Fruit fly (Drosophila melanogaster) Kc167 (cell line): ENCODE results near the gene CG9988.

ENCODE experiments used
- Myc ChIP-seq: fragments of >200 bp; optimal IDR thresholded peaks from 2 replicates; lab custom pipeline; 2017; ENCODE audit warnings: missing external identifiers
- Sin3A ChIP-seq: fragments of >200 bp; optimal IDR thresholded peaks from 2 replicates; lab custom pipeline; 2018; ENCODE audit warnings: missing external identifiers
- h ChIP-seq: fragments of >200 bp; optimal IDR thresholded peaks from 3 replicates; lab custom pipeline; 2018; ENCODE audit warnings: missing external identifiers
- insv ChIP-seq: fragments of >200 bp; optimal IDR thresholded peaks from 3 replicates; lab custom pipeline; 2018; ENCODE audit warnings: missing external identifiers
- psq ChIP-seq: fragments of >200 bp; optimal IDR thresholded peaks from 2 replicates; lab custom pipeline; 2017; ENCODE audit warnings: missing external identifiers
- ttk ChIP-seq: sonication (Bioruptor generic); optimal IDR thresholded peaks from 2 replicates; lab custom pipeline; 2017; ENCODE audit warnings: missing external identifiers

CG9988 gene

DNA sequence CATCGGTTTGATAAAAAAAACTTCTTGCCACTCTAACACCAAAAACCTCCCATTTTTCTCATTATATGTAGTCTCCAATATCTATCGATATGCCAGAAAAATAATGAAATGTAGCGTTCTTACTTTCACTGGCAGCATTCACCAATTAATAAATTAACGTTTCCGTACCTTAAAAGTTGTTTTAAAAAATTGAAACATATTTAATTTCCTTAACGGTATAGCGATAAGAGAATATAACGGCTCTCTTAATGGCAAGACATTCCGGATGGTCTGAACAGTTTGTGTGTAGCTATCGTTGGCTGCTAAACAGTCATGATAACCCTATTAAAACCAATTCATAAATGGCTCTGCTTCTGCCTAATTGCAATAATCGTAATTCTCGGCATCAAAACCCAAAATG lies at the start of gene CG9988:
CG9988 (plus strand) TSS at position 301 of the 400 bp plus-strand sequence.
- TF ChIP-seq insv (lab: Kevin White, UChicago) (no peak), Myc (lab: Kevin White, UChicago) (no peak), Sin3A (lab: Kevin White, UChicago) (no peak), ttk (lab: Kevin White, UChicago) (no peak), psq (lab: Kevin White, UChicago) (no peak), h (no peak)

DNA sequence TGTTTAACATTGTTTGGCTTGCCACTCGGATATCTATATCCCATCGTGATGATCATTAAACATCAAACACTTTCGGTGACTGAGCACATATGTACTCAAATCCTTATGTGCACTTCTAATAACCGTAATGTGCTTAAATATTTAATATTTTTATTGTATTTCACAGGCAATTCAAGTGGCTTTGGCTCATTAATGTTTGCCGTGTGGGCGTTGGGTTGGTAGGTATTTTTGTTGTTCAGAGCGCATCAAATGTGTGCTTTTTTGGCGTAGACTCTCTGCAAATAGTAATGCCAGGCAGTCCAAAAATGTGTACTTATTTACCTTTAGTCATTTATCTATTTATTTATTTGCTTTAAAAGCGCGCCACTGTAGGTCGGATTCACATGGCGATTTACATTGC lies 49.3 kb upstream of the CG9988 start:
- no peak for TF ChIP-seq Myc (lab: Kevin White, UChicago)
- no peak for TF ChIP-seq insv (lab: Kevin White, UChicago)
- TF ChIP-seq psq (lab: Kevin White, UChicago): no peak
- no peak for TF ChIP-seq ttk (lab: Kevin White, UChicago)
- TF ChIP-seq Sin3A (lab: Kevin White, UChicago): no peak
- TF ChIP-seq h: no peak

DNA sequence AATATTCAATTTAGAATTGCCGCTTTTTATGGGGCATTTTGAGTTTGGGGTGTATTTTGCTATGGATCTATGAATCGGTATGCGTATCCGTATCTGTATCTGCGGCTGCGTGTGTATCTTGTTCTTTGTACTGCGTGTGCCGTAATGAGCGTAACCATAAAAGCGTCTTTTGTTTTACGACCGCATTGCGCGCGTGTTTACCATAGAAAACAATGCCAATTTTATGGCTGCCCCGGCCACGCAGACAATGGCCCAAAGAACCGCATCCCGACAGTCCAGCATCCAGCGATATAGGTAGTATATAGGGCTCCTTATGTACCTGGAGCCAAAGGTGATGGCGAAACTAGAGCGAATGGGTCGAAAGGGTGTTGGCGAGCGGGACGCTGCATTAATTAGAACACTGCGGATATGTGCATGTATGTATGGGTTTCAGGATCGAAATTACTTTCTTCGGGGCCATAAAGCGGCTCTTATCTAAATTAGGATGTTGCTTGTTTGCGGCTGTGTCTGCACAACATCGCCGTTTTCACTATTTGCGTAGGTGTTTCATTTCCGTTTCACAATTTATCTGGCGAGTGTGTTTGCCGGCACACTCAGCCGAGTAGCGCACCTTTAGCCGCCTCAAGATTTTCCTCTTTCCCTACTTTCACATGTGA lies 47.7 kb upstream of the CG9988 start:
- TF ChIP-seq h (no peak), Sin3A (lab: Kevin White, UChicago) (no peak), psq (lab: Kevin White, UChicago) (no peak), insv (lab: Kevin White, UChicago) (no peak), Myc (lab: Kevin White, UChicago) (no peak), ttk (lab: Kevin White, UChicago) (no peak)

DNA sequence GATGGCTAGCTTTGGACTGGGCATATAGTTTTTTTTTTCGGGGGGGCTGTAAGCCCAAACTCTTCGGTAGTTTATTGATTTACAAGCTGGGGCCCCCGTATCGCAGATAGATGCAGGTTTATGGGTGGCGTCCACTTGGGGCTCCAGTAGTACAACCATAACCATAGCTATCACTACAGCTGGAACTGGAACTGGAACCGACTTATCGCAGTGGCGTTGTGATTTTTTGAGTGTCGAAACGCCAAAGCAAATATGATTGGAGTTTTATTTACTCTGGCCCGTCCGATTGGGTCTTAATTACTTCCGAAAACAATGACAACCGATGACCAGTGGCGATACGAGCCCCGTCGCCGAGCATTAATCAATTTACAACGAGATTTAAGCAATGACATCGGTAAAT lies 45.7 kb upstream of the CG9988 start:
- no peak for TF ChIP-seq psq (lab: Kevin White, UChicago)
- no peak for TF ChIP-seq h
- TF ChIP-seq insv (lab: Kevin White, UChicago): no peak
- no peak for TF ChIP-seq ttk (lab: Kevin White, UChicago)
- no peak for TF ChIP-seq Sin3A (lab: Kevin White, UChicago)
- no peak for TF ChIP-seq Myc (lab: Kevin White, UChicago)

DNA sequence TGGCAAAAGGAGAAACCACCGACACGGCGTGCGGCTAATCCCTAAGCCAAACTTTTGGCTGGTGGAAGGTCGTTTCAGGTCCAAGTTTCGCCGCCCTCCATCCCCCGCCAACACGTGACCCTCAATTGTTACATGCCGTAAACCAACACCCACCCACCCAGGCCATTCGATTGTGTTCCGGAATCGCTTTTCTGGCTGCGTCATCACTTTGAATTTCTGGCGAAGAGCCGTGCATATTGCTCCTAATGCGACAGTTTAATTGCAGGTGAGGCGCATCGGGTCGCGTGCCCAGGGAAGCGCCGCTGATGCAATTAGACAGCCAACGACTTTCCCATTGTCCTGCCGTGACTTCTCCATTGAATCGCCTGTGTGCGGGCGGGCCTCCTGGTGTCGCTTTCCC lies 41.3 kb upstream of the CG9988 start:
- TF ChIP-seq Myc (lab: Kevin White, UChicago) (no peak), ttk (lab: Kevin White, UChicago) (no peak), insv (lab: Kevin White, UChicago) (no peak), psq (lab: Kevin White, UChicago) (no peak)

DNA sequence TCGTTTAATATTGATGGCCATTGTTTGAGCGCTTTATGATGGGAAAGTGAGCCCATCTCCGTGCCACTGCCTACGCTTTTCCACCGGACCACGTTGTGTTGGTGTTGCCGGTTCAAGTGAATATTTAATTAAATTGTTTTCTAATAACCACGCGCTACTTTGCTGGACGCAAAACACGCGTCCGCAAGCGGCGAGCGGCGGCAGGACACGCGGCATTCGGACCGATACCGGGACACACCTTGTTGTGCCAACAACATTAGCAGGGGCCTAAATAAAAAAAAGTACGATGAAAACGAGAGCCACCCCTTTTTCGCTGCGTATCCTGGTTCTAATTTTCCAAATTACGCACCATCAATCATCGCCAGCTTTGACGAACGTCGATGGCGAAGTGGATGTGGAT lies 40.4 kb upstream of the CG9988 start:
- no peak for TF ChIP-seq insv (lab: Kevin White, UChicago)
- no peak for TF ChIP-seq Sin3A (lab: Kevin White, UChicago)
- no peak for TF ChIP-seq psq (lab: Kevin White, UChicago)
- no peak for TF ChIP-seq ttk (lab: Kevin White, UChicago)

DNA sequence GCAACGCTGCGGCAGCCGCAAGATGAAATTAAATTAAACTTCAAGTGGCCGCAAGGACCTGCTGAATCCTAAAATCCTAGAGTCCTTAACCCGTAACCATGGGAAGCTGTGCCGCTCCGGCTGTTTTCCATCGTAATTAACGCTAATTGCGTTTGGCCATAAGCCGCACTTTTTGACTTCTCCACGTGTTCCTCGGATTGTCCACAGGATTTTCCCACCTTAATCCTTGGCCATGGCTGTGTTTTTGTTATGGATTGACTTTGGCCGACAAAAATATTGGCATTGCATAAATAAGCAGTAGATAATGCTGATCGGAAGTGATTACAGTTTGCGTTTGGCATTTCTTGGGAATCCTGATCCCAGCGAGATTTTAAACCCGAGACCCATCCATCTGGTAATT lies 39.9 kb upstream of the CG9988 start:
- no peak for TF ChIP-seq ttk (lab: Kevin White, UChicago)

DNA sequence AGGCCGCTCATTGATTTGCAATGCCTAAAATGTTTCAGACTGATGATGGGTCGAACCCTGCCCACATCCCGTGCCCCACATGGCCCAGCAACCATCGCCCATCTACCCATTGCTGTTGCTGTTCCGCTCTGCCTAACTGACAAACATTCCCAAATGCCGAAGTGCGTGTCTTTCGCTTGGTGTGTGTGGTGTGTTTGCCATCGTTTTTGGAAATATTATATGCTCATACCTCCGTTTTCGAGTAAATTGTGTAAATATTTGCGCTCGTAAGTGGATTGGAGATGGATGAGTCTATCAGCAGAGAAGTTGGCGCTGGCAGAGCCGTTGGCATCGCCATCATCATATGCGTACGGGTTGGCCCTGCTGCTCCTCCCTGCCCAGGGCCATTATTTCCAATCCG lies 38.7 kb upstream of the CG9988 start:
- no peak for TF ChIP-seq Myc (lab: Kevin White, UChicago)
- TF ChIP-seq insv (lab: Kevin White, UChicago): no peak
- no peak for TF ChIP-seq psq (lab: Kevin White, UChicago)

DNA sequence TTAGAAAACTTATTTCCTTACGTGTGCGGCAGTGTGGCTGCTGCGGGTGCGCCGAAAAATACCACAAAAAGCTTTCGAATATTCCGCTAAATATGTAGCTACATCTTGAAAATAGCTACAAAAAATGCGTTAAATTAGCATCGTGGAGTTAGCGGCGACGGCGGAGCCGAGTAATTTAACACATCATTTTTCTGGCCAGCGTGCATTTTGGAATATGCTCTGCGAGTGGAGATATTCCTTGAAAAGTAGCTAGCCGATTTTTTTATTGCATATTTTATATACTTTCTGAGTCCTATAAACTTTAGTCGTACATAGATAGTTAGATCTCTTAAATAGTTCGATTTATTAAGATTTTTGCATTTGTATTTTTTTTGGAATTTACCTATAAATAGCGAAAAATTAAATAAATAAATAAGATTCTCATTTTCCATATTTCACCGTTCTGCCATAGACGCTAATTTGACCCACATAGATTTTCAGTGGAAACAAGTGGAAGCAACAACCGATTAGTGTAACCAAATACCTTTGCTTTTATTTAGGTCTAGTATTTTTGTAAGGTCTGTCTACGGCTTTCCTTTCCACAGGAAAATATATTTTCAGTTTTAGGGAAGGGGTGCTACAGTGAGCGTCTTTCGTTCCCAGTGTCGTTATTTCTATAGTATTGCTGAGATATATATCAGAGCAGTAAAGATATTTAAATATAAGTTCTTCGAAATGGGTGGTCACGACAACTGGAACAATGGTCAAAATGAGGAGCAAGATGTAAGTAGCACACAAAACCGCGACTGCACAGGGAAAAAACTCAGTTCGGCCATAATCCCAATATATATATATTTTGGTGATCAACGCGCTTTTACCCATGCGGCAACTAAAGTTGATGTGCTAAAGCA lies 36.7 kb upstream of the CG9988 start, which contains the start of the genes Noa36 and Hrb98DE:
Noa36 (minus strand) TSS at position 51 of the 890 bp plus-strand sequence.
Hrb98DE (plus strand) TSS at position 597 of the 890 bp plus-strand sequence.
- TF ChIP-seq Myc (lab: Kevin White, UChicago): no peak
- no peak for TF ChIP-seq ttk (lab: Kevin White, UChicago)
- TF ChIP-seq insv (lab: Kevin White, UChicago): no peak
- no peak for TF ChIP-seq h
- TF ChIP-seq psq (lab: Kevin White, UChicago): no peak
- no peak for TF ChIP-seq Sin3A (lab: Kevin White, UChicago)

DNA sequence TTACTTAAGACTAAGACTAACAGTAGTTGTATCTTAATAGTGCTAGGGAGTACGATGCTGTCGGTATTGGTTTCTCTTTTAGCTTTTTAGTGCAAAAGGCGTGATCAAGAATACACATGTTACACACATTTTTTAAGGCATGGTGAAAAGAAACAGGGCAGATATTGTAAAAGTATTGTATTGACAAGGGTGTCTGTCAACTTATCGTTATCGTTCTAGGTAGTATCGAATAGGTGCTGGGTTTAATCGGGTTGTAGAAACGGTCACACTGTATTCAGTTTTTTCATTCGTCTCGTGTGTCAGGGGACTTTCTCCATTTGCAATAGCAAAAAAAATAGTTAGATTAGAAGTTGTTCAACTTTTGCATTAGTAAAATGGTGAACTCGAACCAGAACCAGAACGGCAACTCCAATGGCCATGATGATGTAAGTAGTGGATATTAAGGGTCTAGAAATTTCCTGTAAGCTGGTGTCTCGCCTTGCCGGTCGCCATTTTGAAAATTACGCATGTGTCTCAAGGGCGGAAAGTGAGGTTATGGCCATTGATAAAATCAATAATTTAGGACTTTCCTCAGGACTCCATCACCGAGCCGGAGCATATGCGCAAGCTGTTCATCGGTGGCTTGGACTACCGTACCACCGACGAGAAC lies 35.9 kb upstream of the CG9988 start:
- no peak for TF ChIP-seq ttk (lab: Kevin White, UChicago)
- no peak for TF ChIP-seq insv (lab: Kevin White, UChicago)
- TF ChIP-seq h: no peak
- TF ChIP-seq Sin3A (lab: Kevin White, UChicago): no peak
- no peak for TF ChIP-seq Myc (lab: Kevin White, UChicago)
- no peak for TF ChIP-seq psq (lab: Kevin White, UChicago)

DNA sequence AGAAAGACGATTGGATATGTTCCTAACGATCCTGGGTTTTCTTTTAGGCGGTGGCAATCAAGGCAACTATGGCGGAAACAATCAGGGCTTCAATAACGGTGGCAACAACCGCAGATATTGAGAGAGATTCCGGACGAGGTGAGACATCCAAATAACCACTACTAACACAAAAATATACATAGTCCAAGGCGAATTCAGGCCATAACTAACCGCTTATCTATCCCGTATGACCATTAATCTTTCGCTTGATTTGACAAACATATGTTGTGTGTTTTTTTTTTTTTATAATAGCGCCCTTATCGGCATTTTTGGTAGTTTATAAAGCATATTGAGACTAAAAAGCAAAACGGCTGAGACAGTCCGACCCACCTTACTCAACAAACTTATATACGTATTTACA lies 32.6 kb upstream of the CG9988 start:
- TF ChIP-seq psq (lab: Kevin White, UChicago) (no peak), insv (lab: Kevin White, UChicago) (no peak), h (no peak), Myc (lab: Kevin White, UChicago) (no peak), ttk (lab: Kevin White, UChicago) (no peak), Sin3A (lab: Kevin White, UChicago) (no peak)
